Worm (Caenorhabditis elegans) whole organism, L4 larva: ENCODE results near the gene gbb-1.

Source experiments
- F49E8.2 ChIP-seq: sonication (generic microtip); optimal IDR thresholded peaks from 2 replicates; lab custom pipeline; 2016; ENCODE audit warnings: missing compliant biosample characterization, mild to moderate bottlenecking, missing genetic modification characterization, borderline replicate concordance
- R02D3.7 ChIP-seq: fragments of 150-350 bp; sonication (generic microtip); optimal IDR thresholded peaks from 3 replicates; lab custom pipeline; 2014; ENCODE audit warnings: missing biosample characterization, missing genetic modification characterization
- T20F7.1 ChIP-seq: fragments of 200-800 bp; sonication (Bioruptor generic); optimal IDR thresholded peaks from 2 replicates; lab custom pipeline; 2018; ENCODE audit warnings: mild to moderate bottlenecking, missing genetic modification characterization, missing compliant biosample characterization
- Y105C5A.15 ChIP-seq: fragments of 200-800 bp; sonication (Bioruptor generic); IDR thresholded peaks from 2 replicates; pipeline ENCODE4 v1.3.6; 2022; ENCODE audit warnings: missing genetic modification characterization, missing compliant biosample characterization
- Y75B8A.6 ChIP-seq: fragments of 200-800 bp; sonication (Bioruptor generic); IDR thresholded peaks from 2 replicates; pipeline ENCODE4 v1.3.6; 2022; ENCODE audit warnings: missing genetic modification reagents, missing genetic modification characterization, missing compliant biosample characterization
- ZK546.5 ChIP-seq, 2 experiments: sonication (generic microtip); optimal IDR thresholded peaks; 2 replicates each; lab custom pipeline; 2017; ENCODE audit warnings: missing biosample characterization in 2 of 2, missing genetic modification characterization in 2 of 2
- ama-1 ChIP-seq: fragments of 150-350 bp; optimal IDR thresholded peaks from 2 replicates; lab custom pipeline; 2014; ENCODE audit warnings: inconsistent platforms, mixed read lengths
- attf-4 ChIP-seq: sonication (generic microtip); optimal IDR thresholded peaks from 3 replicates; lab custom pipeline; 2017; ENCODE audit warnings: missing biosample characterization, missing genetic modification characterization
- ceh-28 ChIP-seq: fragments of 150-350 bp; optimal IDR thresholded peaks from 2 replicates; lab custom pipeline; 2014; ENCODE audit warnings: missing biosample characterization, missing genetic modification reagents, missing genetic modification characterization
- daf-8 ChIP-seq: fragments of 200-800 bp; sonication (Bioruptor generic); IDR thresholded peaks from 2 replicates; pipeline ENCODE4 v1.3.6; 2022; ENCODE audit warnings: missing genetic modification characterization, missing compliant biosample characterization
- dmd-8 ChIP-seq: fragments of 200-800 bp; sonication (Bioruptor generic); IDR thresholded peaks from 2 replicates; pipeline ENCODE4 v1.3.6; 2022; ENCODE audit warnings: missing genetic modification characterization, missing compliant biosample characterization
- egl-43 ChIP-seq: fragments of 200-800 bp; sonication (Bioruptor generic); IDR thresholded peaks from 2 replicates; pipeline ENCODE4 v1.3.6; 2022; ENCODE audit warnings: missing genetic modification reagents, missing genetic modification characterization, missing compliant biosample characterization
- hlh-11 ChIP-seq: fragments of 200-800 bp; sonication (Bioruptor generic); optimal IDR thresholded peaks from 2 replicates; lab custom pipeline; 2018; ENCODE audit warnings: mild to moderate bottlenecking, missing genetic modification characterization, missing compliant biosample characterization
- lim-7 ChIP-seq: fragments of 200-800 bp; sonication (Bioruptor generic); IDR thresholded peaks from 2 replicates; pipeline ENCODE4 v1.3.6; 2022; ENCODE audit warnings: missing genetic modification characterization, missing compliant biosample characterization
- lin-15B ChIP-seq: fragments of 150-350 bp; sonication (generic microtip); optimal IDR thresholded peaks from 3 replicates; lab custom pipeline; 2014; ENCODE audit warnings: missing biosample characterization, missing genetic modification characterization
- lin-29 ChIP-seq: fragments of 200-800 bp; sonication (Bioruptor generic); IDR thresholded peaks from 2 replicates; pipeline ENCODE4 v1.3.6; 2022; ENCODE audit warnings: missing genetic modification reagents, missing genetic modification characterization, missing compliant biosample characterization
- lin-39 ChIP-seq: fragments of 150-350 bp; optimal IDR thresholded peaks from 2 replicates; lab custom pipeline; 2014; ENCODE audit warnings: missing biosample characterization, missing genetic modification reagents, missing genetic modification characterization
- lsy-2 ChIP-seq, 2 experiments: fragments of 150-350 bp in 1 of 2; sonication (generic microtip) in 1 of 2; optimal IDR thresholded peaks; 2 replicates each; lab custom pipeline; 2014 to 2017; ENCODE audit warnings: missing biosample characterization in 2 of 2, missing genetic modification characterization in 2 of 2
- madf-9 ChIP-seq: fragments of 200-800 bp; sonication (Bioruptor generic); conservative IDR thresholded peaks from 2 replicates; pipeline ENCODE4 v1.3.6; 2022; ENCODE audit warnings: missing genetic modification reagents, missing genetic modification characterization, missing compliant biosample characterization
- mdt-29 ChIP-seq: fragments of 200-800 bp; sonication (Bioruptor generic); IDR thresholded peaks from 2 replicates; pipeline ENCODE4 v1.3.6; 2022; ENCODE audit warnings: missing genetic modification reagents, missing genetic modification characterization, missing compliant biosample characterization
- mxl-2 ChIP-seq: fragments of 200-800 bp; sonication (Bioruptor generic); conservative IDR thresholded peaks from 2 replicates; pipeline ENCODE4 v1.3.6; 2022; ENCODE audit warnings: missing genetic modification reagents, missing genetic modification characterization, missing compliant biosample characterization
- nhr-25 ChIP-seq: sonication (generic microtip); optimal IDR thresholded peaks from 2 replicates; lab custom pipeline; 2017; ENCODE audit warnings: missing genetic modification characterization, mild to moderate bottlenecking, missing compliant biosample characterization, antibody characterized with exemption, moderate library complexity, borderline replicate concordance; ENCODE audit not compliant: insufficient read depth
- nhr-6 ChIP-seq: fragments of 150-350 bp; optimal IDR thresholded peaks from 2 replicates; lab custom pipeline; 2014; ENCODE audit warnings: missing biosample characterization, missing genetic modification characterization
- saeg-2 ChIP-seq: fragments of 200-800 bp; sonication (Bioruptor generic); IDR thresholded peaks from 2 replicates; pipeline ENCODE4 v1.3.6; 2022; ENCODE audit warnings: missing genetic modification reagents, missing genetic modification characterization, missing compliant biosample characterization
- snpc-1.2 ChIP-seq: fragments of 200-800 bp; sonication (Bioruptor generic); IDR thresholded peaks from 2 replicates; pipeline ENCODE4 v1.3.6; 2022; ENCODE audit warnings: missing genetic modification reagents, missing genetic modification characterization, missing compliant biosample characterization
- tra-1 ChIP-seq: fragments of 200-800 bp; sonication (Bioruptor generic); IDR thresholded peaks from 2 replicates; pipeline ENCODE4 v1.3.6; 2022; ENCODE audit warnings: missing genetic modification reagents, missing genetic modification characterization, missing compliant biosample characterization
- unc-130 ChIP-seq: sonication (generic microtip); optimal IDR thresholded peaks from 2 replicates; lab custom pipeline; 2016; ENCODE audit warnings: missing genetic modification reagents, missing genetic modification characterization, missing compliant biosample characterization
- unc-39 ChIP-seq: sonication (generic microtip); optimal IDR thresholded peaks from 2 replicates; lab custom pipeline; 2017; ENCODE audit warnings: missing biosample characterization, missing genetic modification characterization
- unc-62 ChIP-seq, 3 experiments: fragments of 150-350 bp in 1 of 3; sonication (generic microtip); optimal IDR thresholded peaks in 2 of 3; peaks in 1 of 3; 1 replicate in 1 of 3; 2 replicates in 2 of 3; lab custom pipeline; 2014 to 2017; ENCODE audit warnings: missing biosample characterization in 3 of 3, missing genetic modification characterization in 3 of 3, missing genetic modification reagents in 3 of 3, missing genotype in 1 of 3
- vab-7 ChIP-seq: fragments of 200-800 bp; sonication (Bioruptor generic); IDR thresholded peaks from 2 replicates; pipeline ENCODE4 v1.3.6; 2022; ENCODE audit warnings: missing genetic modification reagents, missing genetic modification characterization, missing compliant biosample characterization
- zip-2 ChIP-seq: fragments of 150-350 bp; optimal IDR thresholded peaks from 2 replicates; lab custom pipeline; 2014; ENCODE audit warnings: missing biosample characterization, missing genetic modification characterization

The gbb-1 gene

ce11 chrX:2957446-2957985 is at the start of gene gbb-1:
Gene gbb-1 (plus strand): TSS chrX:2957935.
- TF ChIP-seq unc-62 (GFP tag; optimal IDR thresholded peaks at IDR 0.05 in 1 of 2; lab: Kevin White, UChicago) (peak in 1 of 2 experiments; percentile 87), unc-62 (tag; optimal IDR thresholded peaks at IDR 0.05; lab: Kevin White, UChicago) (no peak), dmd-8 (no peak)

ce11 chrX:2909227-2909626 is 48.5 kb upstream of the gbb-1 start, which contains the start of gene nmy-1:
Gene nmy-1 (plus strand): TSS chrX:2909527.
- no peak for TF ChIP-seq attf-4 (tag; lab: Kevin White, UChicago)
- TF ChIP-seq egl-43 = 0 out of 2 replicates have a peak, but pooled peaks have one; percentile 9
- no peak for TF ChIP-seq daf-8 (GFP tag; lab: Robert Waterston, UW)
- TF ChIP-seq, all 104 proteins: peak for 1

- TF ChIP-seq unc-62 (GFP tag; optimal IDR thresholded peaks at IDR 0.05 in 1 of 2; lab: Kevin White, UChicago) (peak in 1 of 2 experiments; percentile 91), unc-62 (tag; optimal IDR thresholded peaks at IDR 0.05; lab: Kevin White, UChicago) (no peak), T20F7.1 (GFP tag; lab: Kevin White, UChicago) (no peak)
Observed at ce11 chrX:2912689-2913088, 45.0 kb upstream of the gbb-1 start.

ce11 chrX:2919488-2919887 is 38.2 kb upstream of the gbb-1 start:
- TF ChIP-seq attf-4 (tag; lab: Kevin White, UChicago) = no peak
- TF ChIP-seq Y75B8A.6 (GFP tag; lab: Robert Waterston, UW) = no peak
- no peak for TF ChIP-seq F49E8.2 (tag; lab: Kevin White, UChicago)
- TF ChIP-seq unc-130 (GFP tag; lab: Kevin White, UChicago) = no peak
- TF ChIP-seq lin-29 (GFP tag; lab: Robert Waterston, UW) = no peak
- no peak for TF ChIP-seq tra-1 (GFP tag; lab: Robert Waterston, UW)
- TF ChIP-seq hlh-11 (tag; lab: Kevin White, UChicago) = no peak
- no peak for TF ChIP-seq nhr-25 (tag; lab: Kevin White, UChicago)
- no peak for TF ChIP-seq ZK546.5 (tag; optimal IDR thresholded peaks at IDR 0.05; lab: Kevin White, UChicago)
- TF ChIP-seq zip-2 (tag; lab: Kevin White, UChicago) = no peak
- TF ChIP-seq Y105C5A.15 (GFP tag; lab: Robert Waterston, UW) = no peak

ce11 chrX:2920456-2920855 is 37.3 kb upstream of the gbb-1 start:
- TF ChIP-seq nhr-6 (no peak), unc-62 (GFP tag; optimal IDR thresholded peaks at IDR 0.05 in 1 of 2; lab: Kevin White, UChicago) (peak in 1 of 2 experiments; percentile 33), unc-62 (tag; optimal IDR thresholded peaks at IDR 0.05; lab: Kevin White, UChicago) (no peak)

ce11 chrX:2921737-2922136 is 36.0 kb upstream of the gbb-1 start:
- TF ChIP-seq lin-39 (tag; lab: Kevin White, UChicago) (no peak), mxl-2 (no peak), egl-43 (no peak), lin-29 (GFP tag; lab: Robert Waterston, UW) (no peak), lim-7 (GFP tag; lab: Robert Waterston, UW) (no peak), lsy-2 (tag; optimal IDR thresholded peaks at IDR 0.05; lab: Kevin White, UChicago) (no peak), snpc-1.2 (GFP tag; lab: Robert Waterston, UW) (no peak), vab-7 (GFP tag; lab: Robert Waterston, UW) (no peak), saeg-2 (GFP tag; lab: Robert Waterston, UW) (no peak), unc-39 (tag; lab: Kevin White, UChicago) (no peak), madf-9 (GFP tag; lab: Robert Waterston, UW) (no peak), ama-1 (lab: Kevin White, UChicago) (no peak), Y105C5A.15 (GFP tag; lab: Robert Waterston, UW) (no peak), ceh-28 (tag; lab: Kevin White, UChicago) (no peak), lin-15B (tag; lab: Kevin White, UChicago) (no peak), mdt-29 (GFP tag; lab: Robert Waterston, UW) (no peak), R02D3.7 (tag; lab: Kevin White, UChicago) (no peak)
